Worm (Caenorhabditis elegans): ENCODE data around the gene fbxb-10.
"Not testable (repeated sequence)": the region's sequence is repeated elsewhere in the genome, so short reads cannot be mapped to it uniquely, and the experiment has no call there.

The fbxb-10 gene

ce11 chrII:1848109-1848508 lies 29.9 kb upstream of the fbxb-10 start, which contains the start of gene fbxb-97:
fbxb-97 (minus strand) TSS chrII:1848161.
- TF ChIP-seq tab-1 (GFP tag; IDR thresholded peaks at IDR 0.05) (no peak), flt-1 (GFP tag; IDR thresholded peaks at IDR 0.05) (no peak), cog-1 (tag; optimal IDR thresholded peaks at IDR 0.05) (no peak), T22C8.4 (GFP tag; IDR thresholded peaks at IDR 0.05) (no peak), klf-2 (GFP tag; conservative IDR thresholded peaks at IDR 0.05) (no peak), ref-1 (GFP tag; conservative IDR thresholded peaks at IDR 0.05) (no peak), med-1 (GFP tag; optimal IDR thresholded peaks at IDR 0.05; ENCODE audit: insufficient read depth) (no peak), ztf-29 (GFP tag; IDR thresholded peaks at IDR 0.05) (no peak), ztf-23 (GFP tag; IDR thresholded peaks at IDR 0.05) (no peak)

ce11 chrII:1844552-1844951 lies 26.4 kb upstream of the fbxb-10 start:
- no peak for TF ChIP-seq klf-2 (GFP tag; conservative IDR thresholded peaks at IDR 0.05)
- no peak for TF ChIP-seq ztf-23 (GFP tag; IDR thresholded peaks at IDR 0.05)
- TF ChIP-seq ztf-29 (GFP tag; IDR thresholded peaks at IDR 0.05), result no peak
- no peak for TF ChIP-seq T22C8.4 (GFP tag; IDR thresholded peaks at IDR 0.05)
- TF ChIP-seq ref-1 (GFP tag; conservative IDR thresholded peaks at IDR 0.05), result no peak
- TF ChIP-seq flt-1 (GFP tag; IDR thresholded peaks at IDR 0.05), result no peak
- TF ChIP-seq tab-1 (GFP tag; IDR thresholded peaks at IDR 0.05), result no peak
- no peak for TF ChIP-seq cog-1 (tag; optimal IDR thresholded peaks at IDR 0.05)
- no peak for TF ChIP-seq med-1 (GFP tag; optimal IDR thresholded peaks at IDR 0.05; ENCODE audit: insufficient read depth)

DNA sequence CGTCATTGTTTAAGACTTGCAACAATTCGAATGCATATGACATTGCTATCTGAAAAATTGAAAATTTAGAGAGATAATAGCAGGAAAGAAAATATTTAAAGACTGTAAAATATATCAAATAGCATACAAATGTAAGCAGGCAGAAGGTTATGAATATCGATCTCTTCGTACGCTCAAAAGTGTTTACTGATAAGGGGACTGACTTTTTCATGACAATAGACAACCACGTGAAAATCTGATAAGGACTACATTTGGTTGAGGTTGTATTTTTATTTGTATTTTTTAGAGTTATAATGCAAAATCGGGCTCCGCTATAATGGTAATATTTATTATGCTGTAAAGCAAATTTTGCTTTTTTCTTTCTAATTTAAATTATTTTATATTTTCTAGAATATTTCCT lies 24.7 kb upstream of the fbxb-10 start, which contains the start of the genes C52E2.5 and C52E2.4:
Gene C52E2.5 (minus strand): TSS at position 43 of the 400 bp plus-strand sequence.
Gene C52E2.4 (plus strand): TSS at position 252 of the 400 bp plus-strand sequence.
- TF ChIP-seq ref-1 (GFP tag; conservative IDR thresholded peaks at IDR 0.05) (no peak), med-1 (GFP tag; optimal IDR thresholded peaks at IDR 0.05; ENCODE audit: insufficient read depth) (no peak), T22C8.4 (GFP tag; IDR thresholded peaks at IDR 0.05) (no peak), ztf-23 (GFP tag; IDR thresholded peaks at IDR 0.05) (no peak), tab-1 (GFP tag; IDR thresholded peaks at IDR 0.05) (no peak), cog-1 (tag; optimal IDR thresholded peaks at IDR 0.05) (no peak), ztf-29 (GFP tag; IDR thresholded peaks at IDR 0.05) (no peak), klf-2 (GFP tag; conservative IDR thresholded peaks at IDR 0.05) (no peak), flt-1 (GFP tag; IDR thresholded peaks at IDR 0.05) (no peak)

DNA sequence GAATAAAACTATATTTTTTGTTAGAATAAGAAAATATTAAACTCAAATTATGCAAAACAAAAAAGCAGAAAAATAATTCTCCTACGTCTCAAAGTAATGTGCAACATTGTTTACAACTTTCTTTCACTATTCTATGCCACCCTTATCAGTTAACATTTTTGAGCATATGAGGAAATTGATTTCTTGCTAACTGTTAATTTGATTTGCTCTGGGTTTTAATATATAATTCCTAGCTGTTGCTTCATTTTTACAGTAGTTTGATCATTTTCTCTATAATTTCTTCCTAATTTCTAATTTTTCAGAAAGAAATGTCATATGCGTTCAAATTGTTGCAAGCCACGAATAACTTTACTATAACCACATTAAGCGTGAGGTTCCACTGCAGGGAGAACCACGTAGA lies 18.0 kb upstream of the fbxb-10 start, which contains the start of gene T08E11.1:
Gene T08E11.1 (plus strand): TSS at position 301 of the 400 bp plus-strand sequence.
- TF ChIP-seq med-1 (GFP tag; optimal IDR thresholded peaks at IDR 0.05; ENCODE audit: insufficient read depth), result no peak
- no peak for TF ChIP-seq ref-1 (GFP tag; conservative IDR thresholded peaks at IDR 0.05)
- no peak for TF ChIP-seq flt-1 (GFP tag; IDR thresholded peaks at IDR 0.05)
- no peak for TF ChIP-seq klf-2 (GFP tag; conservative IDR thresholded peaks at IDR 0.05)
- TF ChIP-seq cog-1 (tag; optimal IDR thresholded peaks at IDR 0.05), result no peak
- no peak for TF ChIP-seq ztf-23 (GFP tag; IDR thresholded peaks at IDR 0.05)
- TF ChIP-seq tab-1 (GFP tag; IDR thresholded peaks at IDR 0.05), result no peak
- TF ChIP-seq ztf-29 (GFP tag; IDR thresholded peaks at IDR 0.05), result no peak
- TF ChIP-seq T22C8.4 (GFP tag; IDR thresholded peaks at IDR 0.05), result no peak

ce11 chrII:1831883-1832388 lies 13.7 kb upstream of the fbxb-10 start, which contains the start of gene math-39:
math-39 (plus strand) TSS chrII:1832338.
- TF ChIP-seq ref-1 (GFP tag; conservative IDR thresholded peaks at IDR 0.05), result no peak
- no peak for TF ChIP-seq tab-1 (GFP tag; IDR thresholded peaks at IDR 0.05)
- TF ChIP-seq med-1 (GFP tag; optimal IDR thresholded peaks at IDR 0.05; ENCODE audit: insufficient read depth), result no peak
- TF ChIP-seq cog-1 (tag; optimal IDR thresholded peaks at IDR 0.05), result no peak
- TF ChIP-seq ztf-23 (GFP tag; IDR thresholded peaks at IDR 0.05), result no peak
- no peak for TF ChIP-seq ztf-29 (GFP tag; IDR thresholded peaks at IDR 0.05)
- TF ChIP-seq klf-2 (GFP tag; conservative IDR thresholded peaks at IDR 0.05), result no peak
- TF ChIP-seq flt-1 (GFP tag; IDR thresholded peaks at IDR 0.05), result no peak

- no peak for TF ChIP-seq klf-2 (GFP tag; conservative IDR thresholded peaks at IDR 0.05)
- no peak for TF ChIP-seq ref-1 (GFP tag; conservative IDR thresholded peaks at IDR 0.05)
- TF ChIP-seq tab-1 (GFP tag; IDR thresholded peaks at IDR 0.05), result no peak
- TF ChIP-seq ztf-23 (GFP tag; IDR thresholded peaks at IDR 0.05), result no peak
- TF ChIP-seq med-1 (GFP tag; optimal IDR thresholded peaks at IDR 0.05; ENCODE audit: insufficient read depth), result no peak
- TF ChIP-seq flt-1 (GFP tag; IDR thresholded peaks at IDR 0.05), result no peak
- no peak for TF ChIP-seq ztf-29 (GFP tag; IDR thresholded peaks at IDR 0.05)
- TF ChIP-seq cog-1 (tag; optimal IDR thresholded peaks at IDR 0.05), result no peak
- no peak for TF ChIP-seq T22C8.4 (GFP tag; IDR thresholded peaks at IDR 0.05)
Observed at ce11 chrII:1830182-1830682, 12.0 kb upstream of the fbxb-10 start, which contains the start of gene math-40. math-40 (plus strand) TSS chrII:1830632.

DNA sequence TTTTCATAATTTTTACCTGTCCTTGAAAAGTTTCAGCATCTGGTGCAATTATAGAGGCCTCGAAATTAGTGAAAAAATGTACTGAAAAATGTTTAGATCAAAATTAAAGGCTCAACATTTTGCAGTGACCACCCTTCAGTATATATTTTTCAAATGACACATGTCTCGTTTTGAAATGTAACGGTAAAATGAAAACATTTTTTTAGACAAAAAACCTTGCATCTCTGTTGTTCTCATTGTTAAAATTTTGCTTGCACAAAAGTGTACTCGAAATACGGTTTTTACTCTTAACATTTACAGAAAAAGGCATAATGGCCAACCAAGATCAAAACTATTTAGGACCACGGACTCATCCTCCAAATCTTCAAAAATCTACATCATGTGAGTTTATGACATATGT lies 6.1 kb upstream of the fbxb-10 start, which contains the start of gene math-41:
Gene math-41 (plus strand): TSS at position 301 of the 400 bp plus-strand sequence.
- not testable (repeated sequence) for TF ChIP-seq ztf-23, flt-1, T22C8.4 (GFP tag; IDR thresholded peaks at IDR 0.05)

ce11 chrII:1820774-1821173 lies 2.6 kb upstream of the fbxb-10 start, which contains the start of gene fbxa-3:
fbxa-3 (minus strand) TSS chrII:1820874.
- no peak for TF ChIP-seq tab-1 (GFP tag; IDR thresholded peaks at IDR 0.05)
- no peak for TF ChIP-seq ztf-29 (GFP tag; IDR thresholded peaks at IDR 0.05)
- no peak for TF ChIP-seq med-1 (GFP tag; optimal IDR thresholded peaks at IDR 0.05; ENCODE audit: insufficient read depth)
- no peak for TF ChIP-seq flt-1 (GFP tag; IDR thresholded peaks at IDR 0.05)
- TF ChIP-seq ztf-23 (GFP tag; IDR thresholded peaks at IDR 0.05), result no peak
- TF ChIP-seq ref-1 (GFP tag; conservative IDR thresholded peaks at IDR 0.05), result no peak
- no peak for TF ChIP-seq cog-1 (tag; optimal IDR thresholded peaks at IDR 0.05)
- TF ChIP-seq T22C8.4 (GFP tag; IDR thresholded peaks at IDR 0.05), result no peak
- TF ChIP-seq klf-2 (GFP tag; conservative IDR thresholded peaks at IDR 0.05), result no peak

ce11 chrII:1819944-1820570 lies 1.9 kb upstream of the fbxb-10 start, which contains the start of gene fbxc-19:
fbxc-19 (plus strand) TSS chrII:1820479.
- TF ChIP-seq cog-1 (tag; optimal IDR thresholded peaks at IDR 0.05) (no peak), flt-1 (GFP tag; IDR thresholded peaks at IDR 0.05) (peak; percentile 51; the same call in 1 of the 2 replicates)
